Fruit fly (Drosophila melanogaster) whole organism, embryonic: ENCODE data around the gene Tengl1.

Experiments used
- CG12104 ChIP-seq: fragments of 200-800 bp; sonication (Bioruptor generic); optimal IDR thresholded peaks from 3 replicates; lab custom pipeline; 2016; ENCODE audit warnings: missing biosample characterization, missing genetic modification characterization
- Myb ChIP-seq: fragments of 200-800 bp; sonication (Bioruptor generic); optimal IDR thresholded peaks from 2 replicates; lab custom pipeline; 2016; ENCODE audit warnings: missing biosample characterization, missing genetic modification characterization

dm6 chr2L:2206066-2206465, 34.3 kb downstream of the Tengl1 start, which contains the start of gene CG31668:
- TF ChIP-seq Myb (GFP tag; lab: Kevin White, UChicago) (no peak), CG12104 (GFP tag; lab: Kevin White, UChicago) (no peak)
